Fruit fly (Drosophila melanogaster) whole organism, adult: ENCODE measurements around the gene fne.

Source experiments
- CG11617 ChIP-seq: fragments of 200-800 bp; sonication (Bioruptor generic); optimal IDR thresholded peaks from 2 replicates; lab custom pipeline; 2017; ENCODE audit warnings: mild to moderate bottlenecking, missing biosample characterization, missing genetic modification reagents, missing genetic modification characterization
- CG12768 ChIP-seq: fragments of 200-800 bp; sonication (Bioruptor generic); optimal IDR thresholded peaks from 2 replicates; lab custom pipeline; 2017; ENCODE audit warnings: missing biosample characterization, missing genetic modification characterization, mild to moderate bottlenecking, moderate library complexity, missing genetic modification reagents
- CG14711 ChIP-seq: fragments of 200-800 bp; sonication (Bioruptor generic); optimal IDR thresholded peaks from 2 replicates; lab custom pipeline; 2018; ENCODE audit warnings: missing biosample characterization, mild to moderate bottlenecking, missing genetic modification characterization, moderate library complexity
- CG1620 ChIP-seq: fragments of 200-800 bp; sonication (Bioruptor generic); optimal IDR thresholded peaks from 2 replicates; lab custom pipeline; 2016; ENCODE audit warnings: missing biosample characterization, missing genetic modification characterization
- CG33017 ChIP-seq: fragments of 200-800 bp; sonication (Bioruptor generic); optimal IDR thresholded peaks from 2 replicates; lab custom pipeline; 2018; ENCODE audit warnings: missing biosample characterization, mild to moderate bottlenecking, missing genetic modification characterization, moderate library complexity
- CG5204 ChIP-seq: fragments of 200-800 bp; sonication (Bioruptor generic); optimal IDR thresholded peaks from 2 replicates; lab custom pipeline; 2016; ENCODE audit warnings: missing biosample characterization, missing genetic modification characterization
- CG7045 ChIP-seq: fragments of 200-800 bp; sonication (Bioruptor generic); optimal IDR thresholded peaks from 2 replicates; lab custom pipeline; 2017; ENCODE audit warnings: missing biosample characterization, mild to moderate bottlenecking, missing genetic modification characterization
- CG7101 ChIP-seq: fragments of 200-800 bp; sonication (Bioruptor generic); optimal IDR thresholded peaks from 2 replicates; lab custom pipeline; 2018; ENCODE audit warnings: missing biosample characterization, mild to moderate bottlenecking, missing genetic modification characterization, moderate library complexity
- Clk ChIP-seq: fragments of 200-800 bp; sonication (Bioruptor generic); optimal IDR thresholded peaks from 2 replicates; lab custom pipeline; 2017; ENCODE audit warnings: missing biosample characterization, missing genetic modification characterization
- Crg-1 ChIP-seq: fragments of 200-800 bp; sonication (Bioruptor generic); optimal IDR thresholded peaks from 2 replicates; lab custom pipeline; 2016; ENCODE audit warnings: missing biosample characterization, missing genetic modification characterization
- Hr96 ChIP-seq: fragments of 200-800 bp; sonication (Bioruptor generic); optimal IDR thresholded peaks from 2 replicates; lab custom pipeline; 2016; ENCODE audit warnings: missing biosample characterization, missing genetic modification characterization
- Mnt ChIP-seq: fragments of 200-800 bp; sonication (Bioruptor generic); optimal IDR thresholded peaks from 2 replicates; lab custom pipeline; 2016; ENCODE audit warnings: missing biosample characterization, mild to moderate bottlenecking, missing genetic modification characterization
- bab1 ChIP-seq: fragments of 200-800 bp; sonication (Bioruptor generic); optimal IDR thresholded peaks from 3 replicates; lab custom pipeline; 2019; ENCODE audit warnings: missing biosample characterization, mild to moderate bottlenecking, missing genetic modification characterization, moderate library complexity
- cic ChIP-seq: fragments of 200-800 bp; sonication (Bioruptor generic); optimal IDR thresholded peaks from 2 replicates; lab custom pipeline; 2017; ENCODE audit warnings: missing biosample characterization, mild to moderate bottlenecking, missing genetic modification characterization, moderate library complexity
- cnc ChIP-seq, 2 experiments: fragments of >200 bp; optimal IDR thresholded peaks; 2 replicates each; lab custom pipeline; 2017
- kay ChIP-seq: fragments of 200-800 bp; sonication (Bioruptor generic); peaks from one replicate; lab custom pipeline; 2016; ENCODE audit warnings: missing biosample characterization, missing genetic modification characterization, borderline replicate concordance
- ovo ChIP-seq: fragments of 200-800 bp; sonication (Bioruptor generic); optimal IDR thresholded peaks from 2 replicates; lab custom pipeline; 2016; ENCODE audit warnings: missing biosample characterization, missing genetic modification characterization
- pad ChIP-seq: fragments of 200-800 bp; sonication (Bioruptor generic); optimal IDR thresholded peaks from 3 replicates; lab custom pipeline; 2017; ENCODE audit warnings: missing biosample characterization, missing genetic modification characterization, mild to moderate bottlenecking, moderate library complexity, missing genetic modification reagents
- tj ChIP-seq: fragments of 200-800 bp; sonication (Bioruptor generic); optimal IDR thresholded peaks from 3 replicates; lab custom pipeline; 2017; ENCODE audit warnings: missing biosample characterization, mild to moderate bottlenecking, missing genetic modification characterization, moderate library complexity
- toe ChIP-seq: fragments of 200-800 bp; sonication (Bioruptor generic); optimal IDR thresholded peaks from 2 replicates; lab custom pipeline; 2016; ENCODE audit warnings: missing biosample characterization, missing genetic modification characterization

fne gene

DNA sequence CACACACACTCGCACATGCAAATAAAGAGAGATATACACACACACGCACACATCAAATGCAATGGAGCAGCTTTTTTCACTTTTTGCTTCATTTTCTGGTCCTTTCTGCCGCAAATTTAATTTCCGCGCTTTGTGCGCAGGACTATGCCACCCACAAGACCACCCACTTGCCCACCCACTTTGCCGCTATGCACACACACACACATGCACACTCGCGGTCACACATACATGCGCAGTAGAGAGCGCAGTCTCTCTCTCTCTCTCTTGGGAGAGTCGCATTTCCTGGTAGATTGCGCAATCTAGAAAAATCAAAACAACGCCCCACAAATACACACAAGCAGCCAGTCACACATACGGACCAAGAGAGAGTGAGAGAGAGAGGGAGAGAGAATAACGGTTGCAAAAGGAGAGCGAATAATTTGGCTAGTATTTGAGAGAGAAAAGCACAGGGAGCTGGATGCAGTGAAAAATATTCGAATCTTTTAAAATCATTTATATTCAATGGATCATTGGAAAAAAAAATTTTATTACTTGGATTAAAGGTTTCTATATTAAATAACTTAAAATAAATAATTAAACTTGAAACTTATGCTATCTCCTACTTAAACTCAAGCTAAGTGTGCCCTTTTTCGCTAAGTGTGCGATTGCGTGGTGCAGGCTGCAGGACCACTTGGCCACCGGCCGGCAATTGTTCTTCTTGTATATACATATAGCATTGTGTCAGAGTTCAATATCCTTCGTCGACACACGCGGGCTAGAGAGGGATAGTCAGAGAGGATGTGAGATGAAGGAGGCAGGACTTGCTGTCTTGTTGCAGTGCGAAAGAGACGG is 8.4 kb downstream of the fne start:
- TF ChIP-seq CG5204 (GFP tag; lab: Kevin White, UChicago) (no peak), CG12768 (GFP tag; lab: Kevin White, UChicago) (peak; percentile 8), CG7101 (peak; percentile 29), pad (GFP tag; lab: Kevin White, UChicago) (peak; percentile 2), CG11617 (GFP tag; lab: Kevin White, UChicago) (peak; percentile 28)

DNA sequence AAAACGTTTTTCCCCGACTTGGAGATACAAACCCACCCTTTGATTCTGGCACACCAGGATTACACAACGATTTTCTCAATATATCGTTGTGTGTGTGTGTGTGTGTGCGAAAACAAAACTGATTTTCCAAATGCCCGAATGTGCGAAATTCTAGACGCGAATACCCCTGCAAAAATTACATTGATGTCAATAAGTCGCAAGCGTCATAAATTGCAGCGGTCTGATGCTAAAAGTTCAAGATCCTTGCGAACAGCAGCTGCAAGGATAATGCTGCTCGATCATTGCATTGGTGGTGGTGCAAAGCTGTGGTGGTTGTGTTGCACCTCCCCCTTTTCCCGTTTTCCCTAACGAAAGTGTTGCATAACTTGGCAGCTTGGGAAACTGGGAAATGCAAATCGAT is 10.3 kb downstream of the fne start:
- TF ChIP-seq Mnt (no peak), CG1620 (GFP tag; lab: Kevin White, UChicago) (no peak), bab1 (GFP tag; lab: Kevin White, UChicago) (no peak), CG12768 (GFP tag; lab: Kevin White, UChicago) (no peak), CG33017 (tag; lab: Kevin White, UChicago) (no peak), Crg-1 (GFP tag; lab: Kevin White, UChicago) (no peak), CG7045 (GFP tag; lab: Kevin White, UChicago) (no peak), CG11617 (GFP tag; lab: Kevin White, UChicago) (no peak), pad (GFP tag; lab: Kevin White, UChicago) (no peak), toe (no peak), cnc (optimal IDR thresholded peaks at IDR 0.05; lab: Kevin White, UChicago) (no peak), tj (no peak), CG14711 (no peak), CG5204 (GFP tag; lab: Kevin White, UChicago) (no peak), Clk (GFP tag; lab: Kevin White, UChicago) (no peak), CG7101 (no peak)

DNA sequence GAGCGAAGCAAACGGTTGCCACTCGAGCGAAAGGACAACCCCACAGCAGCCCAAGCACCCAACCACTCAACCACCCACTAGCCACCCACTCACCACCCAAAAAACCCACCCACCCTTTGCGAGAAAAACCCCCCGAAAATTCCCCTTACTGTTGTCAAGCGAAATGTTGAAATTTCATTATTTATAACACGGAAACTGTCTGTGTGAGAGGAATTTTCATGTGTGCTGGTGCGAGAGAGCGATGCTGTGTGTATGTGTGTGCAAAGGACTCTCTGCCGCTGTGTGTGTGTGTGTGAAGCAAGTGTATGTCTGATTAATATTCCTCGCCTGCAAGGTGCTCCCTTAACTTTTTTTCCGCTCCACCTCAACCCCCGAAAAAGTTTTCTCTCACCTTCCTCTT is 12.5 kb downstream of the fne start:
- TF ChIP-seq bab1 (GFP tag; lab: Kevin White, UChicago) = no peak
- TF ChIP-seq pad (GFP tag; lab: Kevin White, UChicago) = peak; percentile 32
- no peak for TF ChIP-seq Crg-1 (GFP tag; lab: Kevin White, UChicago)

DNA sequence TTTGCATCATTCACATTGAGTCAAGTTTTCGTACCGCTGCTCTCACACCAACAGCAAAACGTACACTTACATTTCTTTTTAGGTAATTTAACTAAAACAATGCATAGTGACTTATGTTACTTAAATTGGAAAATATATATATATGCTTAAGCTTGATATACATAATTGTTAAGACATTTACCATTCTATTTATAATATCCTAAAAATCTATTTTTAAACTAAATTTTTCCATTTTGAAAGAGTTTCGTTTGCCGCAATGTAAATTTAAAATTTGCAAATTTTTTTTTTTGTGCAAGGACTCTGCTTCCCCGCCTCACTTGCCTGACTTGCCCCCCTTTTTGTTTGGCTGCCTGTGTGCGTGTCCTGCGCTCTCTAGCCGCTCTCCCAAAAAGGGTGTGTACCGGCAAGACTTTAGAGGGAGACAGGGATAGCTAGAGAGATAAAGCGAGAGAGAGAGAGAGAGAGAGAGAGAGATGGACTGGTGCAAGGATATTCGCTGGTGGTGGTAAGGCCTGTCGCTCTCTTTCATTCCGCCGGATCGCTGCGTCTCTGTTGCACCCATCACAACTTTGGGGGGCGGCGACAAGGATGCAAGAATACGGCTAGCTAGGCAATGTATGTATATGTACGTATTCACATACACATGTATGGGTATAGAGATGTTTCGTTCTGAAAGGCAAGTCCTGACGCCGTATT is 20.7 kb downstream of the fne start:
- TF ChIP-seq kay (peak; percentile 35), bab1 (GFP tag; lab: Kevin White, UChicago) (no peak), CG7101 (peak; percentile 44), CG33017 (tag; lab: Kevin White, UChicago) (peak; percentile 14), CG14711 (peak; percentile 13)

DNA sequence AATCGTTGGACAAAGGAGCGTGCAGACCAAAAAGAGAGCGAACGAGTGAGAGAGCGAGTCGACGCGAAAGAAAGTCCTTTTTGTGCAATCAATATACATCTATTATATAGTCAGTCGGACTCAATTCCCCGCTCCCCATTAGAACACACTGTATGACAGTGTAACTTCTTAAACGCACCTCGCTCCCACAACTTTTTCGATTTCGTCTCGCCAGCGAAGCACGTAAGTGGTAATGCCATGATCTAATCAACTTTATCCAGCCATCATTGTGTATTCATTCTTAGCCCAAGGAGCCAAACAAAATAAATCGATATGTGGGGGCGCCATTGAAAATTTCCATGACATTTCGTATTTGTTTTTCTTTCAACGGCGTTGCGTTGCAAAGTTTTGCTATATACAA is 21.7 kb downstream of the fne start:
- TF ChIP-seq ovo (GFP tag; lab: Kevin White, UChicago) (no peak), pad (GFP tag; lab: Kevin White, UChicago) (no peak), Mnt (no peak), cic (no peak), CG12768 (GFP tag; lab: Kevin White, UChicago) (no peak), CG7045 (GFP tag; lab: Kevin White, UChicago) (no peak), tj (no peak), Clk (GFP tag; lab: Kevin White, UChicago) (no peak), kay (no peak), CG5204 (GFP tag; lab: Kevin White, UChicago) (no peak)

DNA sequence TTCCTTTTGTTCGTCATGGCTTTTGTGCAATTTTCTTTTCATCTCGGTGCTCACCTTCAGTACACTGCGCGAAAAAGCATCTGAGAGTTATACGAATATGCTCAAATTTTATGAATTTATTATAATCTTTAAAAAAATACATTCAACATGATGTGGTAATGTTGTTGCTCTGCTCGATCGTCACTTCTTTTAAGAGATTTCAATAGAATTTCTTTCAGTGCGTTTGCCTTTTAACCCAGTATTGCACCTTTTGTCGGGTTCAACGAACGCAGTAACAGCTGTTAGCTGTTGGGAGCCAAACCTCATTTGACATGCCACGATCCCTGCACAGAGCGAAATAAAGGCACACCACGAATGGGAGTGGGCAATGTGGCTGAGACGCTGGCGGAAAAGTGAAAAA is 22.7 kb downstream of the fne start:
- no peak for TF ChIP-seq toe
- TF ChIP-seq kay = no peak
- no peak for TF ChIP-seq CG14711
- TF ChIP-seq CG7101 = no peak
- TF ChIP-seq CG12768 (GFP tag; lab: Kevin White, UChicago) = no peak
- TF ChIP-seq tj = no peak

DNA sequence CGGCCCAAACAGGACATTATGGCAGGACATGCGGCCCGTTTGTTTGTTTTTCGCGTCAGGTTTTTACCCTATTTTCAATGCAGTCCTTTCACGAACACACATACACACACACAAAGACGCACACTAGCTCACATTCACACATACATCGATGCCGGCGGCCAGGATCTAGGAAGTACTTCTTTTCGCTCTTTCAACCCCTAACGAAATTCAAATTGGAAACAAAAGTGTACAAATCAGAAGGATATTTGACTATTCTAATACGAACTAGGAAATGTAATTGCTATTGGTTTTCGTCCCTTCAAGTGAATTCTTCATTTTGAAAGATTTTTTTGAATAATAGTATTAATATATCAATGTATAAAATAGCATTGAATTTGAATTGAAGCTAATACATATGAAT is 23.1 kb downstream of the fne start:
- TF ChIP-seq Clk (GFP tag; lab: Kevin White, UChicago) = no peak
- no peak for TF ChIP-seq toe
- no peak for TF ChIP-seq ovo (GFP tag; lab: Kevin White, UChicago)
- TF ChIP-seq CG7045 (GFP tag; lab: Kevin White, UChicago) = no peak
- TF ChIP-seq pad (GFP tag; lab: Kevin White, UChicago) = no peak
- no peak for TF ChIP-seq kay
- TF ChIP-seq Crg-1 (GFP tag; lab: Kevin White, UChicago) = no peak
- TF ChIP-seq CG12768 (GFP tag; lab: Kevin White, UChicago) = no peak
- TF ChIP-seq cnc (optimal IDR thresholded peaks at IDR 0.05; lab: Kevin White, UChicago) = no peak
- no peak for TF ChIP-seq cic
- TF ChIP-seq CG11617 (GFP tag; lab: Kevin White, UChicago) = no peak
- no peak for TF ChIP-seq CG7101
- no peak for TF ChIP-seq Hr96 (GFP tag; lab: Kevin White, UChicago)
- TF ChIP-seq CG14711 = no peak
